Worm (Caenorhabditis elegans) whole organism, late embryonic: Measurements from ENCODE around the gene tim-1.
A peak's percentile ranks its signal among the peaks of the same experiment; 100 is the strongest.

Source experiments
- ets-4 ChIP-seq: sonication (generic microtip); optimal IDR thresholded peaks from 2 replicates; lab custom pipeline; 2016; ENCODE audit warnings: missing genetic modification characterization, missing compliant biosample characterization
- fax-1 ChIP-seq: sonication (generic microtip); optimal IDR thresholded peaks from 2 replicates; lab custom pipeline; 2016; ENCODE audit warnings: missing genotype, missing genetic modification characterization, missing compliant biosample characterization
- lim-6 ChIP-seq: sonication (generic microtip); optimal IDR thresholded peaks from 2 replicates; lab custom pipeline; 2016; ENCODE audit warnings: missing genetic modification characterization, missing compliant biosample characterization
- nfya-1 ChIP-seq: sonication (generic microtip); optimal IDR thresholded peaks from 2 replicates; lab custom pipeline; 2017; ENCODE audit warnings: missing genetic modification characterization, mild to moderate bottlenecking, missing compliant biosample characterization, antibody characterized with exemption, moderate library complexity
- npax-4 ChIP-seq: sonication (generic microtip); optimal IDR thresholded peaks from 2 replicates; lab custom pipeline; 2016; ENCODE audit warnings: missing genetic modification characterization, missing compliant biosample characterization

DNA sequence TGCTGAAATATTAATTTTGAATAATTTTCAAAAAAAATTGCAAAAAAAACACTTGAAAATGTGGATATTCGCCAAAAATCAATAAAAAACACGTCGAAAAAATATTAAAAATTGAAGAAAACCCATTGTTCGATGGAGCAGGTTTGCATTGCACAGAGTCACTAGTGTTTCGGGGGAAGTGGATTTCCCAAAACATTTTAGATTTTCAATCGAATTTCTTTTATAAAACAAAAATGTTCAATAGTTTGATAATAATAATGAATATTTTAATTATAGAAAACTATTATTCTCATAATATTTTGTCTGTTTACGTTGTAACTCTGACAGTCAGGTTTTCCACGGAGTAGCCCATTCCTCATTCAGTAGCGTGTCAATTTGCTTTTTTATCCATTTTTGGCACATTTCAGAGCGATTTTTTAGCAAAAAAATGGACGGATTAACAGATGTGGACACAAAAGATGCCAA, 31.3 kb downstream of the tim-1 start, which contains the start of the genes gex-4 and gphr-1:
- TF ChIP-seq lim-6 = no peak
- TF ChIP-seq fax-1 = no peak
- no peak for TF ChIP-seq npax-4
- peak; percentile 7 for TF ChIP-seq nfya-1 (tag; lab: Kevin White, UChicago)
- peak; percentile 30 for TF ChIP-seq ets-4 (tag; lab: Kevin White, UChicago)
